Worm (Caenorhabditis elegans): ENCODE data around the gene glo-3.

Gene glo-3

ce11 chrX:10491875-10492523 lies 41.5 kb upstream of the glo-3 start:
- peak; percentile 78 for TF ChIP-seq aha-1 (tag)
- peak in 1 of 2 experiments; percentile 96 for TF ChIP-seq unc-62 (GFP tag; optimal IDR thresholded peaks at IDR 0.05 in 1 of 2)
- TF ChIP-seq unc-62 (tag; optimal IDR thresholded peaks at IDR 0.05) = no peak
- no peak for TF ChIP-seq nhr-41 (GFP tag; IDR thresholded peaks at IDR 0.05)

- no peak for TF ChIP-seq php-3 (GFP tag; IDR thresholded peaks at IDR 0.05)
- TF ChIP-seq T20F7.1 (GFP tag; optimal IDR thresholded peaks at IDR 0.05) = no peak
- no peak for TF ChIP-seq nhr-6 (tag; optimal IDR thresholded peaks at IDR 0.05)
- TF ChIP-seq ceh-32 (tag; optimal IDR thresholded peaks at IDR 0.05; ENCODE audit: poor library complexity) = no peak
- no peak for TF ChIP-seq R02D3.7 (tag; optimal IDR thresholded peaks at IDR 0.05)
- TF ChIP-seq lin-1 (GFP tag; IDR thresholded peaks at IDR 0.05) = no peak
- no peak for TF ChIP-seq nhr-102 (tag; optimal IDR thresholded peaks at IDR 0.05)
- TF ChIP-seq unc-62 (GFP tag; optimal IDR thresholded peaks at IDR 0.05 in 1 of 2) = no peak
- TF ChIP-seq unc-62 (tag; optimal IDR thresholded peaks at IDR 0.05) = no peak
These were observed 33.9 kb upstream of the glo-3 start, which contains the start of gene vab-3 for ce11 chrX:10499590-10499989. TSS of gene vab-3 (plus strand) at chrX:10499890.

- TF ChIP-seq lin-38 (GFP tag; IDR thresholded peaks at IDR 0.05) (no peak), egl-43 (GFP tag; IDR thresholded peaks at IDR 0.05) (no peak), zip-2 (tag; optimal IDR thresholded peaks at IDR 0.05) (no peak), lsy-2 (tag; optimal IDR thresholded peaks at IDR 0.05) (no peak), daf-16 (GFP tag; optimal IDR thresholded peaks at IDR 0.05) (no peak), daf-16 (tag; optimal IDR thresholded peaks at IDR 0.05) (no peak), Y75B8A.6 (GFP tag; IDR thresholded peaks at IDR 0.05) (no peak), Y48G9A.11 (GFP tag; IDR thresholded peaks at IDR 0.05) (no peak), unc-62 (GFP tag; optimal IDR thresholded peaks at IDR 0.05 in 1 of 2) (no peak), unc-62 (tag; optimal IDR thresholded peaks at IDR 0.05) (no peak), vab-7 (GFP tag; IDR thresholded peaks at IDR 0.05) (no peak), hmg-1.1 (GFP tag; IDR thresholded peaks at IDR 0.05) (no peak), F44E2.7 (GFP tag; IDR thresholded peaks at IDR 0.05) (no peak), mdt-29 (GFP tag; IDR thresholded peaks at IDR 0.05) (no peak), fos-1 (tag; optimal IDR thresholded peaks at IDR 0.05) (no peak), jun-1 (tag; optimal IDR thresholded peaks at IDR 0.05) (no peak), zip-11 (GFP tag; IDR thresholded peaks at IDR 0.05) (no peak), ctbp-1 (GFP tag; IDR thresholded peaks at IDR 0.05) (no peak), nhr-111 (GFP tag; optimal IDR thresholded peaks at IDR 0.05) (no peak), nhr-10 (tag; optimal IDR thresholded peaks at IDR 0.05) (no peak), zfp-2 (tag; optimal IDR thresholded peaks at IDR 0.05) (no peak)
These were observed 30.1 kb upstream of the glo-3 start for ce11 chrX:10503393-10503792.

ce11 chrX:10505193-10505592 lies 28.3 kb upstream of the glo-3 start:
- TF ChIP-seq mdt-29 (GFP tag; IDR thresholded peaks at IDR 0.05) (no peak), snpc-1.2 (GFP tag; IDR thresholded peaks at IDR 0.05) (no peak), pqm-1 (tag; optimal IDR thresholded peaks at IDR 0.05) (no peak), hlh-30 (tag; optimal IDR thresholded peaks at IDR 0.05; ENCODE audit: insufficient read depth) (no peak), php-3 (GFP tag; IDR thresholded peaks at IDR 0.05) (no peak), zfp-3 (GFP tag; conservative IDR thresholded peaks at IDR 0.05) (no peak), ceh-44 (GFP tag; IDR thresholded peaks at IDR 0.05) (no peak), egl-43 (GFP tag; IDR thresholded peaks at IDR 0.05) (no peak), nhr-10 (tag; optimal IDR thresholded peaks at IDR 0.05) (no peak), nhr-102 (tag; optimal IDR thresholded peaks at IDR 0.05) (no peak), ztf-7 (tag; optimal IDR thresholded peaks at IDR 0.05) (no peak), T20F7.1 (GFP tag; optimal IDR thresholded peaks at IDR 0.05) (no peak)

All from whole organism, L4 larva.